Fruit fly (Drosophila melanogaster) whole organism, adult: ENCODE results near the gene slow.

ENCODE experiments used
- CG11617 ChIP-seq: fragments of 200-800 bp; sonication (Bioruptor generic); optimal IDR thresholded peaks from 2 replicates; lab custom pipeline; 2017; ENCODE audit warnings: mild to moderate bottlenecking, missing biosample characterization, missing genetic modification reagents, missing genetic modification characterization
- CG12768 ChIP-seq: fragments of 200-800 bp; sonication (Bioruptor generic); optimal IDR thresholded peaks from 2 replicates; lab custom pipeline; 2017; ENCODE audit warnings: missing biosample characterization, missing genetic modification characterization, mild to moderate bottlenecking, moderate library complexity, missing genetic modification reagents
- CG14711 ChIP-seq: fragments of 200-800 bp; sonication (Bioruptor generic); optimal IDR thresholded peaks from 2 replicates; lab custom pipeline; 2018; ENCODE audit warnings: missing biosample characterization, mild to moderate bottlenecking, missing genetic modification characterization, moderate library complexity
- CG1620 ChIP-seq: fragments of 200-800 bp; sonication (Bioruptor generic); optimal IDR thresholded peaks from 2 replicates; lab custom pipeline; 2016; ENCODE audit warnings: missing biosample characterization, missing genetic modification characterization
- CG33017 ChIP-seq: fragments of 200-800 bp; sonication (Bioruptor generic); optimal IDR thresholded peaks from 2 replicates; lab custom pipeline; 2018; ENCODE audit warnings: missing biosample characterization, mild to moderate bottlenecking, missing genetic modification characterization, moderate library complexity
- CG5204 ChIP-seq: fragments of 200-800 bp; sonication (Bioruptor generic); optimal IDR thresholded peaks from 2 replicates; lab custom pipeline; 2016; ENCODE audit warnings: missing biosample characterization, missing genetic modification characterization
- CG7045 ChIP-seq: fragments of 200-800 bp; sonication (Bioruptor generic); optimal IDR thresholded peaks from 2 replicates; lab custom pipeline; 2017; ENCODE audit warnings: missing biosample characterization, mild to moderate bottlenecking, missing genetic modification characterization
- CG7101 ChIP-seq: fragments of 200-800 bp; sonication (Bioruptor generic); optimal IDR thresholded peaks from 2 replicates; lab custom pipeline; 2018; ENCODE audit warnings: missing biosample characterization, mild to moderate bottlenecking, missing genetic modification characterization, moderate library complexity
- Clk ChIP-seq: fragments of 200-800 bp; sonication (Bioruptor generic); optimal IDR thresholded peaks from 2 replicates; lab custom pipeline; 2017; ENCODE audit warnings: missing biosample characterization, missing genetic modification characterization
- Crg-1 ChIP-seq: fragments of 200-800 bp; sonication (Bioruptor generic); optimal IDR thresholded peaks from 2 replicates; lab custom pipeline; 2016; ENCODE audit warnings: missing biosample characterization, missing genetic modification characterization
- Hr96 ChIP-seq: fragments of 200-800 bp; sonication (Bioruptor generic); optimal IDR thresholded peaks from 2 replicates; lab custom pipeline; 2016; ENCODE audit warnings: missing biosample characterization, missing genetic modification characterization
- Mnt ChIP-seq: fragments of 200-800 bp; sonication (Bioruptor generic); optimal IDR thresholded peaks from 2 replicates; lab custom pipeline; 2016; ENCODE audit warnings: missing biosample characterization, mild to moderate bottlenecking, missing genetic modification characterization
- bab1 ChIP-seq: fragments of 200-800 bp; sonication (Bioruptor generic); optimal IDR thresholded peaks from 3 replicates; lab custom pipeline; 2019; ENCODE audit warnings: missing biosample characterization, mild to moderate bottlenecking, missing genetic modification characterization, moderate library complexity
- cic ChIP-seq: fragments of 200-800 bp; sonication (Bioruptor generic); optimal IDR thresholded peaks from 2 replicates; lab custom pipeline; 2017; ENCODE audit warnings: missing biosample characterization, mild to moderate bottlenecking, missing genetic modification characterization, moderate library complexity
- cnc ChIP-seq, 2 experiments: fragments of >200 bp; optimal IDR thresholded peaks; 2 replicates each; lab custom pipeline; 2017
- kay ChIP-seq: fragments of 200-800 bp; sonication (Bioruptor generic); peaks from one replicate; lab custom pipeline; 2016; ENCODE audit warnings: missing biosample characterization, missing genetic modification characterization, borderline replicate concordance
- ovo ChIP-seq: fragments of 200-800 bp; sonication (Bioruptor generic); optimal IDR thresholded peaks from 2 replicates; lab custom pipeline; 2016; ENCODE audit warnings: missing biosample characterization, missing genetic modification characterization
- pad ChIP-seq: fragments of 200-800 bp; sonication (Bioruptor generic); optimal IDR thresholded peaks from 3 replicates; lab custom pipeline; 2017; ENCODE audit warnings: missing biosample characterization, missing genetic modification characterization, mild to moderate bottlenecking, moderate library complexity, missing genetic modification reagents
- tj ChIP-seq: fragments of 200-800 bp; sonication (Bioruptor generic); optimal IDR thresholded peaks from 3 replicates; lab custom pipeline; 2017; ENCODE audit warnings: missing biosample characterization, mild to moderate bottlenecking, missing genetic modification characterization, moderate library complexity
- toe ChIP-seq: fragments of 200-800 bp; sonication (Bioruptor generic); optimal IDR thresholded peaks from 2 replicates; lab custom pipeline; 2016; ENCODE audit warnings: missing biosample characterization, missing genetic modification characterization

Gene slow

DNA sequence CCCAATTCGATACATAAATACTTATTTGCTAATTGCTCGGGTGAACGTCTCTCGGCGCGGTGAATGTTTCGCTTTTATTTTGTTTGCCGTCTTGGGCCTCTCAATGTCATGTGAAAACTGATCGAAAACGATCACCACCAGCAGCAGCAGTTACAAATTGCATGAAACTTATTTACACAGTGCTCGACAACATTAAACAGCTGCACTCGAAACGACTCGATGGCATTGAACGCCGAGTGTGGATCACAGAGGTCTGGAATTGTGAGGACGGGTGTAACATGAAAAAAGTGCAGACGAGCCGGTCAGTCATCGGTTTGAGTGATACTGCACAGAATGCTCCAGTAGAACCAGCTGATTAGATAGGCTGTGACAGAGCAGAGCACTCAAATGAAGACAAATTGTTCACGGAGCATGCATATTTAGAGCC lies 26.5 kb upstream of the slow start:
- no peak for TF ChIP-seq Mnt (GFP tag; lab: Kevin White, UChicago)
- no peak for TF ChIP-seq Clk
- no peak for TF ChIP-seq CG1620 (GFP tag; lab: Kevin White, UChicago)
- no peak for TF ChIP-seq bab1 (GFP tag; lab: Kevin White, UChicago)
- TF ChIP-seq cnc (optimal IDR thresholded peaks at IDR 0.05; lab: Kevin White, UChicago) = no peak
- no peak for TF ChIP-seq CG7045 (GFP tag; lab: Kevin White, UChicago)
- TF ChIP-seq CG7101 (tag; lab: Kevin White, UChicago) = peak; percentile 5
- TF ChIP-seq Hr96 (GFP tag; lab: Kevin White, UChicago) = no peak
- TF ChIP-seq toe (GFP tag; lab: Kevin White, UChicago) = no peak
- TF ChIP-seq CG12768 (GFP tag; lab: Kevin White, UChicago) = no peak
- peak; percentile 14 for TF ChIP-seq ovo (GFP tag; lab: Kevin White, UChicago)
- peak; percentile 14 for TF ChIP-seq cic (GFP tag; lab: Kevin White, UChicago)
- no peak for TF ChIP-seq CG33017 (tag; lab: Kevin White, UChicago)
- TF ChIP-seq CG14711 (tag; lab: Kevin White, UChicago) = no peak
- no peak for TF ChIP-seq kay
- TF ChIP-seq CG5204 (GFP tag; lab: Kevin White, UChicago) = no peak
- TF ChIP-seq CG11617 (GFP tag; lab: Kevin White, UChicago) = no peak
- TF ChIP-seq pad (GFP tag; lab: Kevin White, UChicago) = no peak
- no peak for TF ChIP-seq Crg-1
- TF ChIP-seq tj (GFP tag; lab: Kevin White, UChicago) = no peak

DNA sequence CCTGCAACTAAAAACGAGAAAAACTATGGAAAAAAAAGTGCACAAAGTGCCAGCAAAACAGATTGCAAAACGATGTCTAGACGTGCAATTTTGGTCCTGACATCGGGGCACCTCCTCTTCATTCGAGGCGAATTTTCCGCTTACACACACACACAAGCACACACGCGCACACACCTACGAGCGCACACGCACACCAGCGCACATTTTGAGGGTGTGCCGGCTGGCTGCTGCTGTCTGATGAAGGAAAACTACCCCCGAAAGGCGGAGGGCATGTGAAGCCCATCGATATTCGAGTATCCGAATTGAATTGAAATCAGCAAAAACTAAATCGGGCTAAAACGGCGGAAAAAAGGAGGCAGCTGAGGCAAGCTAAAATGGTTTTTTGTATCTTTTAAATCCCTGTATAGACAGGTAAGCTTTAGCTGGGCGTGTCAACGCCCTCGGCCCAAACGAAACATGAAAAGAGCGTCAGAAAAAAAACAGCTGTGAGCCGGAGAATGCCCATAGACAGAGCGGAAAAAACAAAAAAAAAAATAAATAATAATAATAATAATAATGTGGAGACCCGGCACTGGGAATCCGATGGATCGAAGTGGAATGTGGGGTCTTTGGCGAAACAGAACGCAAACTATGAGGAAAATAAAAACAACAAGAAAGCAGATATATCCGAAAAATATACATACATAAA lies 24.4 kb upstream of the slow start:
- TF ChIP-seq toe (GFP tag; lab: Kevin White, UChicago) (no peak), CG5204 (GFP tag; lab: Kevin White, UChicago) (no peak), pad (GFP tag; lab: Kevin White, UChicago) (no peak), ovo (GFP tag; lab: Kevin White, UChicago) (no peak), tj (GFP tag; lab: Kevin White, UChicago) (peak; percentile 74), cic (GFP tag; lab: Kevin White, UChicago) (no peak), Clk (no peak), Mnt (GFP tag; lab: Kevin White, UChicago) (no peak)

DNA sequence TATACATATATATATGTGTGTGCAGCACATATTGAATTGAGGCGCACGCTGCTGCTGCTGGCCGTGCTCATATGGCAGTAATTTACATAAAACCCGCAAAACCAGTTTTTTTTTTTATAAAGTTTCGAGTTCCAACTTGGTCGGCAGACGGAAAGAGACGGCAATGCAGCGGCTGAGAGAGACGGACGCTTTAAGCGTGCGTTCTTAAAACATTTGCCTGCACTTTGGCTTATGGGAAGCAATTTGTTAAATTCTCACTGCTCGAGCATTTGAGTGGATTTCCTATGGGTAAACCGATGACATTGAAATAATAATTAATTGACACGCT lies 23.9 kb upstream of the slow start:
- TF ChIP-seq CG7045 (GFP tag; lab: Kevin White, UChicago) (no peak), tj (GFP tag; lab: Kevin White, UChicago) (peak; percentile 48)

DNA sequence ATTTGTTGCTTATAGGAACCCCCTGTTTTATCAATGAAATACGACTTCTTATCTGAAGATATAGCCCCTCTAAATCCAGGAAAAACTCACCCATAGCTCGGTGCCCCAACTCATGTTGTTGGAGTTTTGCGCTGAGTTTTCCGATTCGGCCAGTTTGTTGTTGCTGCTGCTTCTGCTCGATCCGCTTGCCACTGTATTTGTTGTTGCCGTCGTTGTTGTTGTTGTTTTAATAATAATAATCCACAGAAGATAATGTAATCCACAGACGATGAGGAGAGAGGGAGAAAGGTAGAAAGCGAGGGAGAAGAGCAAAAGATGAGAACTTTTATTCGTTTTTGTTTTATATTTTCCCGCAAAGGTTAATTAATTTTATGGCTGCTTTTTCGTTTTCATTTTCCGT lies 21.3 kb upstream of the slow start:
- no peak for TF ChIP-seq ovo (GFP tag; lab: Kevin White, UChicago)
- TF ChIP-seq bab1 (GFP tag; lab: Kevin White, UChicago) = no peak
- TF ChIP-seq Mnt (GFP tag; lab: Kevin White, UChicago) = no peak

DNA sequence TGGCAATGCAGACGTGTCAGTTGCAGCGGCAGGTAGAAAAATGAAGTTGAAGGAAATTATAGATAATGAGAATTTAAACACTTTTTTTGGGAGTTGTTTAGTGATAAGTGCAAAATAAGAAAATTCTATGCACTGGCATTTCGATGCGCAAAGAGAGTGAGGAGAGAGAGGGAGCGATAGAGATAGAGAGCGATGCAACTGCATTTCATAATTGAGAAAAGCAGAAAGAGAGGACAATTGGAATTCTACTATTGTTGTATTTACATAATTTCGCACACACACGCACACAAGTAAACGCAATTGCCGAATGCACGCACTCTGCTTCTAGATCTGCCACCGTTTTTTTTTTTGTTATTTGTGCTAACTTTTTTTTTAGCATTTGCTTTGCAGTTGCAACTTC lies 20.8 kb upstream of the slow start:
- TF ChIP-seq Clk (no peak), Hr96 (GFP tag; lab: Kevin White, UChicago) (no peak), CG5204 (GFP tag; lab: Kevin White, UChicago) (no peak), CG7045 (GFP tag; lab: Kevin White, UChicago) (no peak), toe (GFP tag; lab: Kevin White, UChicago) (no peak), CG1620 (GFP tag; lab: Kevin White, UChicago) (no peak), Crg-1 (no peak), cnc (optimal IDR thresholded peaks at IDR 0.05; lab: Kevin White, UChicago) (no peak), CG33017 (tag; lab: Kevin White, UChicago) (no peak), CG7101 (tag; lab: Kevin White, UChicago) (no peak), Mnt (GFP tag; lab: Kevin White, UChicago) (no peak), CG11617 (GFP tag; lab: Kevin White, UChicago) (no peak), tj (GFP tag; lab: Kevin White, UChicago) (no peak), kay (no peak), bab1 (GFP tag; lab: Kevin White, UChicago) (no peak), CG14711 (tag; lab: Kevin White, UChicago) (no peak)

DNA sequence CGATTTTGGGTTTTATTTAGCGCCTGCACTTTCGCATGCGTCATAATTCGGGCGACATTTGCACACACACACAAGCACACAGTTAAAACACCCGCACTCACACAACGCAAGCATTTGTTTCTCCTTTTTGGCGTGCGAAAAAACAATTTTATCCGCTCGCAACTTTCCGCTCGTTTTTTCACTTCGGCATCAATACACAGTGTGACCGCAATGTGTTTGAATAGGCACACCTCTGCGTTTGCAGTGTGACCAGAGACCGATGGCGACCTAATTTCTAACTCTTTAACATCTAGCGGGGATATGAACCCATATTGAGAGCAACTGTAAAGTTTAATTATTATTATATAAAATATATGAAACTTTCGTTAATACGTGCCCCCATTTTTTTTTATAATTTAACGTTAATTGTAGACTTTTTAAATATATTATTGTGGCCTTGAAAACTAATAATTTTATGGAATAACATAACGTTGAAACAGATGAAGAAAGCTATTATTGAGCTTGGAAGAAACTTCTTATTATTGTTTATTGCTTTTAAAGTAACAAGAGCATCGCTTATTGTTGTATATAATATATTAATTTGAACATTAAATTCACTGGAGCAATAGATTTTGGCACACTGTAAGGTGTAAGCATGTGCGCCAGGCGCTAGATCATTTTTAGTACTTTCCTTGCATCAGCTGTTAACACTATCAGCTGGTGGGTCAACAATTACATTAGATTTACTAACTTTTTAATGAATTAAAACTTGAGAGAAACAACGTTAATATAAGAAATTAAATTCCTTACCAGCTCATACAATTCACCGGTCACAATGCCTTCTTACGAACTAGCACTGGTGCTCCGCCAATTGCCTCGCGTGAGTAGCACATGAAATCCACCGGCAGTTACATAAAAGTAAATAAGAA lies 20.1 kb upstream of the slow start, which contains the start of the genes Cip4 and mRpS6:
TSS of gene Cip4 (minus strand) at position 216 of the 908 bp plus-strand sequence.
TSS of gene mRpS6 (plus strand) at position 664 of the 908 bp plus-strand sequence.
- TF ChIP-seq ovo (GFP tag; lab: Kevin White, UChicago) = peak; percentile 62
- peak; percentile 81 for TF ChIP-seq CG11617 (GFP tag; lab: Kevin White, UChicago)
- peak; percentile 48 for TF ChIP-seq tj (GFP tag; lab: Kevin White, UChicago)
- no peak for TF ChIP-seq cnc (optimal IDR thresholded peaks at IDR 0.05; lab: Kevin White, UChicago)
- peak; percentile 98 for TF ChIP-seq Mnt (GFP tag; lab: Kevin White, UChicago)
- TF ChIP-seq CG1620 (GFP tag; lab: Kevin White, UChicago) = peak; percentile 68
- peak; percentile 54 for TF ChIP-seq CG33017 (tag; lab: Kevin White, UChicago)
- TF ChIP-seq CG14711 (tag; lab: Kevin White, UChicago) = no peak
- TF ChIP-seq kay = peak; percentile 87
- no peak for TF ChIP-seq CG12768 (GFP tag; lab: Kevin White, UChicago)
- peak; percentile 13 for TF ChIP-seq pad (GFP tag; lab: Kevin White, UChicago)
- TF ChIP-seq Hr96 (GFP tag; lab: Kevin White, UChicago) = peak; percentile 16
- no peak for TF ChIP-seq Clk
- peak; percentile 70 for TF ChIP-seq CG5204 (GFP tag; lab: Kevin White, UChicago)
- TF ChIP-seq CG7101 (tag; lab: Kevin White, UChicago) = peak; percentile 78
- peak; percentile 76 for TF ChIP-seq toe (GFP tag; lab: Kevin White, UChicago)
- TF ChIP-seq cic (GFP tag; lab: Kevin White, UChicago) = peak; percentile 30
- TF ChIP-seq bab1 (GFP tag; lab: Kevin White, UChicago) = peak; percentile 63
- no peak for TF ChIP-seq CG7045 (GFP tag; lab: Kevin White, UChicago)
- peak; percentile 8 for TF ChIP-seq Crg-1
